Worm (Caenorhabditis elegans) whole organism, L1 larva: Measurements from ENCODE around the gene nhr-53.

Source experiments
- C04F5.9 ChIP-seq: sonication (generic microtip); optimal IDR thresholded peaks from 2 replicates; lab custom pipeline; 2016; ENCODE audit warnings: missing genetic modification characterization, missing compliant biosample characterization
- C16A3.4 ChIP-seq: fragments of 150-350 bp; optimal IDR thresholded peaks from 2 replicates; lab custom pipeline; 2014; ENCODE audit warnings: missing biosample characterization, missing genetic modification characterization
- C34B4.2 ChIP-seq: sonication (generic microtip); optimal IDR thresholded peaks from 2 replicates; lab custom pipeline; 2017; ENCODE audit warnings: mild to moderate bottlenecking, missing genetic modification characterization, missing compliant biosample characterization
- Y116A8C.19 ChIP-seq: sonication (generic microtip); optimal IDR thresholded peaks from 2 replicates; lab custom pipeline; 2016; ENCODE audit warnings: missing compliant biosample characterization, missing genetic modification characterization, borderline replicate concordance
- alr-1 ChIP-seq: fragments of 200-800 bp; sonication (Bioruptor generic); optimal IDR thresholded peaks from 2 replicates; lab custom pipeline; 2018; ENCODE audit warnings: borderline replicate concordance, mild to moderate bottlenecking, missing genetic modification characterization, missing compliant biosample characterization
- ama-1 ChIP-seq: fragments of 150-350 bp; optimal IDR thresholded peaks from 2 replicates; lab custom pipeline; 2014
- ceh-63 ChIP-seq: fragments of 200-800 bp; sonication (Bioruptor generic); optimal IDR thresholded peaks from 2 replicates; lab custom pipeline; 2018; ENCODE audit warnings: mild to moderate bottlenecking, missing genetic modification characterization, missing compliant biosample characterization
- ceh-82 ChIP-seq, 3 experiments: fragments of 150-350 bp in 1 of 3; sonication (generic microtip) in 2 of 3; optimal IDR thresholded peaks; 2 replicates each; lab custom pipeline; 2014 to 2017; ENCODE audit warnings: missing biosample characterization in 3 of 3, missing genetic modification characterization in 3 of 3
- ceh-88 ChIP-seq: fragments of 200-800 bp; sonication (Bioruptor generic); IDR thresholded peaks from 2 replicates; pipeline ENCODE4 v1.3.6; 2022; ENCODE audit warnings: missing genetic modification characterization, missing compliant biosample characterization
- efl-1 ChIP-seq, 4 experiments: fragments of 150-350 bp; optimal IDR thresholded peaks in 3 of 4; peaks in 1 of 4; 1 replicate in 1 of 4; 2 replicates in 3 of 4; lab custom pipeline; 2014; ENCODE audit warnings: missing biosample characterization in 2 of 4, missing genetic modification characterization in 2 of 4, missing genetic modification reagents in 2 of 4
- efl-3 ChIP-seq: fragments of 200-800 bp; sonication (Bioruptor generic); optimal IDR thresholded peaks from 2 replicates; lab custom pipeline; 2018; ENCODE audit warnings: mild to moderate bottlenecking, missing genetic modification characterization, missing compliant biosample characterization
- egl-13 ChIP-seq: sonication (generic microtip); optimal IDR thresholded peaks from 2 replicates; lab custom pipeline; 2016; ENCODE audit warnings: missing genotype, missing genetic modification reagents, missing genetic modification characterization, missing compliant biosample characterization
- elt-2 ChIP-seq: sonication (generic microtip); optimal IDR thresholded peaks from 2 replicates; lab custom pipeline; 2016; ENCODE audit warnings: missing genetic modification characterization, mild to moderate bottlenecking, inconsistent platforms, missing compliant biosample characterization, missing genetic modification reagents
- elt-3 ChIP-seq, 6 experiments: fragments of 150-350 bp in 1 of 6; sonication (generic microtip); optimal IDR thresholded peaks; 2 replicates each; lab custom pipeline; 2017 to 2018; ENCODE audit warnings: missing biosample characterization in 6 of 6, missing genetic modification characterization in 6 of 6, inconsistent platforms in 1 of 6
- fkh-10 ChIP-seq: sonication (generic microtip); optimal IDR thresholded peaks from 2 replicates; lab custom pipeline; 2017; ENCODE audit warnings: missing biosample characterization, missing genetic modification reagents, missing genetic modification characterization
- fkh-8 ChIP-seq: sonication (generic microtip); optimal IDR thresholded peaks from 2 replicates; lab custom pipeline; 2016; ENCODE audit warnings: mild to moderate bottlenecking, missing genetic modification characterization, missing compliant biosample characterization
- grh-1 ChIP-seq: fragments of 200-800 bp; sonication (Bioruptor generic); IDR thresholded peaks from 2 replicates; pipeline ENCODE4 v1.3.6; 2022; ENCODE audit warnings: missing genetic modification reagents, missing genetic modification characterization, missing compliant biosample characterization
- hpl-2 ChIP-seq: fragments of 150-350 bp; optimal IDR thresholded peaks from 2 replicates; lab custom pipeline; 2014; ENCODE audit warnings: missing biosample characterization, missing genetic modification reagents, missing genetic modification characterization
- lin-14 ChIP-seq: fragments of 200-800 bp; sonication (Bioruptor generic); optimal IDR thresholded peaks from 2 replicates; lab custom pipeline; 2018; ENCODE audit warnings: mild to moderate bottlenecking, missing genetic modification characterization, moderate library complexity, missing compliant biosample characterization
- lin-35 ChIP-seq, 2 experiments: fragments of 150-350 bp; optimal IDR thresholded peaks; 2 replicates each; lab custom pipeline; 2014; ENCODE audit warnings: missing biosample characterization in 2 of 2, missing genetic modification characterization in 2 of 2, missing genetic modification reagents in 2 of 2
- lin-39 ChIP-seq: fragments of 150-350 bp; optimal IDR thresholded peaks from 2 replicates; lab custom pipeline; 2014; ENCODE audit warnings: missing biosample characterization, missing genetic modification reagents, missing genetic modification characterization
- lir-3 ChIP-seq: sonication (generic microtip); optimal IDR thresholded peaks from 2 replicates; lab custom pipeline; 2016; ENCODE audit warnings: mild to moderate bottlenecking, missing genetic modification characterization, moderate library complexity, missing compliant biosample characterization; ENCODE audit not compliant: poor library complexity
- lsy-2 ChIP-seq, 2 experiments: fragments of 150-350 bp; optimal IDR thresholded peaks; 2 replicates each; lab custom pipeline; 2014; ENCODE audit warnings: missing biosample characterization in 2 of 2, missing genetic modification characterization in 2 of 2
- mab-9 ChIP-seq: fragments of 200-800 bp; sonication (Bioruptor generic); IDR thresholded peaks from 2 replicates; pipeline ENCODE4 v1.3.6; 2022; ENCODE audit warnings: missing genetic modification reagents, missing genetic modification characterization, missing compliant biosample characterization
- mdl-1 ChIP-seq, 2 experiments: fragments of 150-350 bp; optimal IDR thresholded peaks; 2 replicates each; lab custom pipeline; 2014 to 2017; ENCODE audit warnings: missing biosample characterization in 2 of 2, missing genetic modification characterization in 2 of 2, inconsistent platforms in 1 of 2
- mef-2 ChIP-seq: fragments of 150-350 bp; optimal IDR thresholded peaks from 2 replicates; lab custom pipeline; 2014; ENCODE audit warnings: missing biosample characterization, missing genetic modification characterization
- mep-1 ChIP-seq: fragments of 150-350 bp; optimal IDR thresholded peaks from 2 replicates; lab custom pipeline; 2014; ENCODE audit warnings: missing biosample characterization, missing genetic modification characterization
- nhr-11 ChIP-seq: fragments of 150-350 bp; optimal IDR thresholded peaks from 2 replicates; lab custom pipeline; 2014; ENCODE audit warnings: missing biosample characterization, missing genetic modification characterization
- nhr-12 ChIP-seq: sonication (generic microtip); optimal IDR thresholded peaks from 2 replicates; lab custom pipeline; 2017; ENCODE audit warnings: missing biosample characterization, missing genetic modification characterization
- nhr-19 ChIP-seq: fragments of 200-800 bp; sonication (Bioruptor generic); conservative IDR thresholded peaks from 2 replicates; pipeline ENCODE4 v1.3.6; 2022; ENCODE audit warnings: missing genetic modification characterization, missing compliant biosample characterization
- nhr-20 ChIP-seq: sonication (generic microtip); optimal IDR thresholded peaks from 2 replicates; lab custom pipeline; 2016; ENCODE audit warnings: mild to moderate bottlenecking, missing genetic modification characterization, missing compliant biosample characterization
- nhr-237 ChIP-seq: fragments of 150-350 bp; optimal IDR thresholded peaks from 2 replicates; lab custom pipeline; 2014; ENCODE audit warnings: missing biosample characterization, missing genetic modification characterization
- nhr-28 ChIP-seq: fragments of 150-350 bp; optimal IDR thresholded peaks from 2 replicates; lab custom pipeline; 2014; ENCODE audit warnings: missing biosample characterization, missing genetic modification characterization
- nhr-71 ChIP-seq: sonication (generic microtip); optimal IDR thresholded peaks from 2 replicates; lab custom pipeline; 2016; ENCODE audit warnings: mild to moderate bottlenecking, missing genetic modification characterization, moderate library complexity, missing compliant biosample characterization
- nhr-76 ChIP-seq: sonication (generic microtip); optimal IDR thresholded peaks from 2 replicates; lab custom pipeline; 2017; ENCODE audit warnings: missing biosample characterization, missing genetic modification characterization
- nhr-85 ChIP-seq: sonication (generic microtip); peaks from one replicate; lab custom pipeline; 2016; ENCODE audit warnings: missing genetic modification characterization, inconsistent platforms, missing compliant biosample characterization
- nhr-90 ChIP-seq: sonication (generic microtip); optimal IDR thresholded peaks from 2 replicates; lab custom pipeline; 2016; ENCODE audit warnings: mild to moderate bottlenecking, missing genetic modification characterization, missing compliant biosample characterization; ENCODE audit not compliant: poor library complexity
- pax-3 ChIP-seq: fragments of 200-800 bp; sonication (Bioruptor generic); optimal IDR thresholded peaks from 2 replicates; lab custom pipeline; 2018; ENCODE audit warnings: mild to moderate bottlenecking, missing genetic modification characterization, moderate library complexity, missing compliant biosample characterization
- pqm-1 ChIP-seq: sonication (generic microtip); optimal IDR thresholded peaks from 3 replicates; lab custom pipeline; 2017; ENCODE audit warnings: missing biosample characterization, missing genetic modification characterization
- rnt-1 ChIP-seq: sonication (generic microtip); optimal IDR thresholded peaks from 2 replicates; lab custom pipeline; 2016; ENCODE audit warnings: mild to moderate bottlenecking, missing genetic modification characterization, moderate library complexity, missing compliant biosample characterization
- skn-1 ChIP-seq: fragments of 150-350 bp; optimal IDR thresholded peaks from 2 replicates; lab custom pipeline; 2014; ENCODE audit warnings: missing biosample characterization, missing genetic modification characterization
- snu-23 ChIP-seq: sonication (generic microtip); optimal IDR thresholded peaks from 2 replicates; lab custom pipeline; 2016; ENCODE audit warnings: missing genetic modification characterization, missing compliant biosample characterization
- swsn-7 ChIP-seq: sonication (generic microtip); optimal IDR thresholded peaks from 2 replicates; lab custom pipeline; 2016; ENCODE audit warnings: missing genetic modification characterization, missing compliant biosample characterization
- tbx-2 ChIP-seq: sonication (generic microtip); optimal IDR thresholded peaks from 2 replicates; lab custom pipeline; 2016; ENCODE audit warnings: missing genetic modification characterization, missing compliant biosample characterization
- tlp-1 ChIP-seq: fragments of 150-350 bp; optimal IDR thresholded peaks from 2 replicates; lab custom pipeline; 2014; ENCODE audit warnings: missing biosample characterization, missing genetic modification characterization
- unc-130 ChIP-seq: fragments of 150-350 bp; optimal IDR thresholded peaks from 2 replicates; lab custom pipeline; 2017; ENCODE audit warnings: missing biosample characterization, missing genetic modification characterization, inconsistent platforms
- unc-86 ChIP-seq: sonication (generic microtip); optimal IDR thresholded peaks from 2 replicates; lab custom pipeline; 2016; ENCODE audit warnings: missing genetic modification characterization, missing compliant biosample characterization
- xbp-1 ChIP-seq: sonication (generic microtip); optimal IDR thresholded peaks from 2 replicates; lab custom pipeline; 2016; ENCODE audit warnings: missing genetic modification characterization, missing compliant biosample characterization
- zag-1 ChIP-seq: fragments of 150-350 bp; optimal IDR thresholded peaks from 2 replicates; lab custom pipeline; 2014; ENCODE audit warnings: missing biosample characterization, missing genetic modification characterization
- zip-4 ChIP-seq: fragments of 200-800 bp; sonication (Bioruptor generic); optimal IDR thresholded peaks from 2 replicates; lab custom pipeline; 2018; ENCODE audit warnings: mild to moderate bottlenecking, missing genetic modification characterization, moderate library complexity, missing compliant biosample characterization

nhr-53 gene

DNA sequence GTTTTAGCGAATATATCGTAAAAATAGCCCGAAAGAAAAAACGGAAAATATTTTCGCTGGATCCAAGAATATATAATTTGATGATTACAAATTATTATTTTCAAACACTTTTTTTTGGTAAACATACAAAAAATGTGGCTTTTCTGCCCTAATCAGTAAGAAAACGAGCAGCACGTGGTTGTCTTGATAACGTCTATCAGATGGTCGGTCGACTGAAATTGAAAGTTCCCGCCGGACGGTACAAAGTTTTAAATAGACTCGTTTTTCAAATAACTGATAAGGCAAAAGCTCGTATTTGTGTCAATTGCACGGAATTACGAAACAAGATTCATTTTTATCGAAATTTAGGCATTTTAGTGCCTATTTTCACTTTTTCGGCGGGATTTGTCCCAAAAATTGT, 35.4 kb downstream of the nhr-53 start (continued):
- TF ChIP-seq pqm-1 (peak; percentile 13), nhr-20 (peak; percentile 62), lin-35 (GFP tag; optimal IDR thresholded peaks at IDR 0.05; lab: Kevin White, UChicago) (peak in 1 of 2 experiments; percentile 58), elt-2 (tag; lab: Kevin White, UChicago) (peak; percentile 98), xbp-1 (no peak), swsn-7 (no peak), egl-13 (tag; lab: Kevin White, UChicago) (no peak), efl-1 (optimal IDR thresholded peaks at IDR 0.05; lab: Kevin White, UChicago) (no peak), efl-1 (GFP tag; optimal IDR thresholded peaks at IDR 0.05 in 1 of 2; lab: Kevin White, UChicago) (no peak)

- TF ChIP-seq nhr-12 (tag; lab: Kevin White, UChicago) (no peak), nhr-237 (tag; lab: Kevin White, UChicago) (no peak), unc-130 (tag; lab: Kevin White, UChicago) (no peak), unc-86 (tag; lab: Kevin White, UChicago) (no peak), tbx-2 (peak; percentile 20), nhr-90 (tag; lab: Kevin White, UChicago) (no peak), ceh-82 (tag; optimal IDR thresholded peaks at IDR 0.05; lab: Kevin White, UChicago) (peak in 1 of 3 experiments; percentile 24), C04F5.9 (tag; lab: Kevin White, UChicago) (no peak), tlp-1 (tag; lab: Kevin White, UChicago) (no peak), skn-1 (tag; lab: Kevin White, UChicago) (peak; percentile 12), nhr-28 (tag; lab: Kevin White, UChicago) (no peak), elt-2 (tag; lab: Kevin White, UChicago) (peak; percentile 15), pax-3 (tag; lab: Kevin White, UChicago) (no peak), egl-13 (tag; lab: Kevin White, UChicago) (no peak), zag-1 (tag; lab: Kevin White, UChicago) (no peak), grh-1 (GFP tag; lab: Robert Waterston, UW) (peak; percentile 72), nhr-76 (tag; lab: Kevin White, UChicago) (no peak), mdl-1 (tag; optimal IDR thresholded peaks at IDR 0.05; lab: Kevin White, UChicago) (peak in 1 of 2 experiments; percentile 62), xbp-1 (no peak), ceh-63 (no peak), elt-3 (tag; optimal IDR thresholded peaks at IDR 0.05; lab: Kevin White, UChicago) (peak in 3 of 6 experiments; percentile 41 to 63 (median 59)), efl-3 (GFP tag; lab: Kevin White, UChicago) (no peak), mef-2 (no peak), mep-1 (peak; percentile 59), C16A3.4 (tag; lab: Kevin White, UChicago) (peak; percentile 47), zip-4 (no peak), rnt-1 (peak; percentile 58), lin-39 (tag; lab: Kevin White, UChicago) (no peak), nhr-85 (tag; lab: Kevin White, UChicago) (peak; percentile 89), C34B4.2 (tag; lab: Kevin White, UChicago) (no peak), lin-14 (peak; percentile 83), alr-1 (tag; lab: Kevin White, UChicago) (no peak), ama-1 (lab: Kevin White, UChicago) (no peak), fkh-8 (no peak), pqm-1 (no peak), fkh-10 (no peak), lir-3 (no peak), Y116A8C.19 (no peak), nhr-19 (GFP tag; lab: Robert Waterston, UW) (no peak), swsn-7 (peak; percentile 16), hpl-2 (GFP tag; lab: Kevin White, UChicago) (no peak), nhr-11 (no peak), snu-23 (peak; percentile 62), mab-9 (GFP tag; lab: Robert Waterston, UW) (no peak), lsy-2 (tag; optimal IDR thresholded peaks at IDR 0.05; lab: Kevin White, UChicago) (peak; percentile 55 to 71), nhr-71 (peak; percentile 67), ceh-88 (GFP tag; lab: Robert Waterston, UW) (no peak)
These were observed 38.0 kb downstream of the nhr-53 start for ce11 chrV:15664053-15664661.
